Fruit fly (Drosophila melanogaster) whole organism, wandering third instar larva: ENCODE results near the gene His2Av.

Source experiments
- HLH106 ChIP-seq: fragments of 200-800 bp; optimal IDR thresholded peaks from 3 replicates; lab custom pipeline; 2019; ENCODE audit warnings: missing biosample characterization, mild to moderate bottlenecking, missing genetic modification characterization, moderate library complexity
- OdsH ChIP-seq: fragments of 200-800 bp; sonication (Bioruptor generic); optimal IDR thresholded peaks from 2 replicates; lab custom pipeline; 2016; ENCODE audit warnings: missing biosample characterization, mild to moderate bottlenecking, missing genetic modification characterization
- dsf ChIP-seq: sonication (Bioruptor generic); optimal IDR thresholded peaks from 2 replicates; lab custom pipeline; 2016; ENCODE audit warnings: missing biosample characterization, missing genetic modification characterization, borderline replicate concordance
- pan ChIP-seq: fragments of >200 bp; optimal IDR thresholded peaks from 2 replicates; lab custom pipeline; 2017

DNA sequence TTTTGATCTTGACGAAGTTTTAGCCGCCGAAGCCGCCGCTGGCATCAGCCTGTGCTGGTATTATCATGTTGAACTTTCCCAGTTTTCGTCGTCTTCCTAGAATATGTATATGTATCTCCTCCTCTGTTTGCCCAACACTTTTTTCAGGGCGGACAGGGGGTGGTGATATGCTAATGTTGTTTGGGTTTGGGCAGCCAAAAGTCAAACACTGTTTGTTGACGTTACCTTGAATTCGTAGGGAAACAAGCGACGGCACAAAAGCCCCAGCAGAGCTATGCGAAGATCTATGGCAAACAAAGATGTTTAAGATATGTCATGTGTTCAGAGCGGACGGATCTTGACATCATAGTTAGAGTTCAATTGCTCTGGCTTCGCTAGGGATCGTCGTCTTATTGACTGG lies 42.0 kb downstream of the His2Av start:
- TF ChIP-seq HLH106 (tag; lab: Kevin White, UChicago) = no peak
- TF ChIP-seq dsf (GFP tag; lab: Kevin White, UChicago) = no peak
- no peak for TF ChIP-seq OdsH
- TF ChIP-seq pan (lab: Kevin White, UChicago) = no peak
